Worm (Caenorhabditis elegans): ENCODE measurements around the gene R105.5.

- TF ChIP-seq ztf-11 (tag; optimal IDR thresholded peaks at IDR 0.05) (no peak), nhr-237 (tag; optimal IDR thresholded peaks at IDR 0.05) (no peak), nhr-28 (tag; optimal IDR thresholded peaks at IDR 0.05) (no peak), nhr-2 (tag; optimal IDR thresholded peaks at IDR 0.05) (no peak)
Measured at ce11 chrIV:4596824-4597223, 39.3 kb upstream of the R105.5 start, which contains the start of gene F19C7.3.
